Worm (Caenorhabditis elegans) whole organism, L4/young adult: ENCODE results near the gene W04H10.6.

ENCODE experiments used
- W03F9.2 ChIP-seq: fragments of 150-350 bp; optimal IDR thresholded peaks from 2 replicates; lab custom pipeline; 2014; ENCODE audit warnings: missing biosample characterization, missing genetic modification characterization
- dao-5 ChIP-seq: sonication (generic microtip); optimal IDR thresholded peaks from 2 replicates; lab custom pipeline; 2016; ENCODE audit warnings: missing genotype, missing genetic modification characterization, moderate library complexity, missing compliant biosample characterization
- him-1 ChIP-seq: sonication (generic microtip); optimal IDR thresholded peaks from 2 replicates; lab custom pipeline; 2016; ENCODE audit warnings: missing genotype, missing genetic modification reagents, missing genetic modification characterization, missing compliant biosample characterization

DNA sequence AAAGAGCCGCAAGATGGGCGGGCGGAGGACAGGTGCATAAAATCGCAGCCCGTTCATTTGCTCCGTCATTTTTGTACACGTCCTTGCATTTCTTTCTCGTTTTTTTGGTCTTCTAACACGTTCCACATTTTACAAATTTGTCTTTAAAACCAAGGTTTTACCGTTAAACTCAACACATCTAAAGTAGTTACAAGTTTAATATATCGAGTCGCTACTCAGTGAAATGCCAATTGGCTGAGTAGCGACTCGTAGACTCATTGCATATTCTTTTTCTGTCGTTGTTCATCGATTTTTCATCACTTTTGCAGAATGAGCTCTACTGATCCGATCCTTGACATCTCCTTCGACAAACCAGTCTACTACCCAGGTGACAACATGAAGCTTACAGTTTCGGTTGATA is 19.0 kb upstream of the W04H10.6 start, which contains the start of gene arrd-1:
- TF ChIP-seq him-1 (tag; lab: Kevin White, UChicago) (no peak), dao-5 (tag; lab: Kevin White, UChicago) (no peak), W03F9.2 (tag; lab: Kevin White, UChicago) (no peak)
